Worm (Caenorhabditis elegans): ENCODE measurements around the gene ssl-1.

The ssl-1 gene

ce11 chrIII:12788239-12788638 lies 73.9 kb downstream of the ssl-1 start:
- no peak for TF ChIP-seq lin-13 (GFP tag; optimal IDR thresholded peaks at IDR 0.05)

- no peak for TF ChIP-seq ceh-8 (GFP tag; optimal IDR thresholded peaks at IDR 0.05)
- no peak for TF ChIP-seq fos-1 (tag; optimal IDR thresholded peaks at IDR 0.05)
- no peak for TF ChIP-seq lir-3 (tag; optimal IDR thresholded peaks at IDR 0.05; ENCODE audit: poor library complexity)
- no peak for TF ChIP-seq sox-4 (tag; optimal IDR thresholded peaks at IDR 0.05)
- TF ChIP-seq swsn-7 (tag; optimal IDR thresholded peaks at IDR 0.05), result no peak
- TF ChIP-seq nhr-20 (tag; optimal IDR thresholded peaks at IDR 0.05), result no peak
- TF ChIP-seq fkh-4 (tag; optimal IDR thresholded peaks at IDR 0.05; ENCODE audit: borderline replicate concordance), result no peak
- TF ChIP-seq elt-2 (tag; optimal IDR thresholded peaks at IDR 0.05), result no peak
- no peak for TF ChIP-seq lin-15B (tag; optimal IDR thresholded peaks at IDR 0.05)
- TF ChIP-seq lin-13 (GFP tag; optimal IDR thresholded peaks at IDR 0.05), result no peak
- TF ChIP-seq lin-35 (GFP tag; optimal IDR thresholded peaks at IDR 0.05), result no peak
- TF ChIP-seq sptf-1 (tag; optimal IDR thresholded peaks at IDR 0.05), result no peak
- TF ChIP-seq mep-1 (tag; optimal IDR thresholded peaks at IDR 0.05), result no peak
- no peak for TF ChIP-seq mef-2 (tag; optimal IDR thresholded peaks at IDR 0.05)
- no peak for TF ChIP-seq nhr-90 (tag; optimal IDR thresholded peaks at IDR 0.05; ENCODE audit: poor library complexity)
- TF ChIP-seq nhr-77 (tag; optimal IDR thresholded peaks at IDR 0.05), result no peak
- no peak for TF ChIP-seq nhr-76 (tag; optimal IDR thresholded peaks at IDR 0.05)
- TF ChIP-seq ztf-11 (tag; optimal IDR thresholded peaks at IDR 0.05), result no peak
- no peak for TF ChIP-seq lin-14 (GFP tag; optimal IDR thresholded peaks at IDR 0.05)
- no peak for TF ChIP-seq hpl-2 (GFP tag; optimal IDR thresholded peaks at IDR 0.05)
These were observed 75.1 kb downstream of the ssl-1 start, which contains the start of gene BE10.1 for ce11 chrIII:12789420-12789819. Gene BE10.1, minus strand, starts transcription at chrIII:12789520.

ce11 chrIII:12794200-12794599 lies 79.8 kb downstream of the ssl-1 start:
- TF ChIP-seq efl-1 (optimal IDR thresholded peaks at IDR 0.05), result no peak
- no peak for TF ChIP-seq efl-1 (GFP tag; optimal IDR thresholded peaks at IDR 0.05 in 1 of 2)
- TF ChIP-seq C04F5.9 (tag; optimal IDR thresholded peaks at IDR 0.05), result no peak
- no peak for TF ChIP-seq C16A3.4 (tag; optimal IDR thresholded peaks at IDR 0.05)
- no peak for TF ChIP-seq nhr-28 (tag; optimal IDR thresholded peaks at IDR 0.05)
- TF ChIP-seq mdl-1 (tag; optimal IDR thresholded peaks at IDR 0.05), result no peak
- no peak for TF ChIP-seq tlp-1 (tag; optimal IDR thresholded peaks at IDR 0.05)
- no peak for TF ChIP-seq unc-98 (GFP tag; IDR thresholded peaks at IDR 0.05)
- TF ChIP-seq vab-15 (tag; optimal IDR thresholded peaks at IDR 0.05), result no peak
- TF ChIP-seq unc-30 (tag; optimal IDR thresholded peaks at IDR 0.05), result no peak
- no peak for TF ChIP-seq efl-3 (GFP tag; optimal IDR thresholded peaks at IDR 0.05)
- no peak for TF ChIP-seq mab-9 (GFP tag; IDR thresholded peaks at IDR 0.05)
- no peak for TF ChIP-seq pqm-1 (tag; optimal IDR thresholded peaks at IDR 0.05)
- TF ChIP-seq unc-62 (GFP tag; optimal IDR thresholded peaks at IDR 0.05), result no peak
